Fruit fly (Drosophila melanogaster): ENCODE data around the gene CG31109.

- no peak for TF ChIP-seq ttk (optimal IDR thresholded peaks at IDR 0.05)
- TF ChIP-seq psq (optimal IDR thresholded peaks at IDR 0.05) = no peak
- TF ChIP-seq insv (optimal IDR thresholded peaks at IDR 0.05) = no peak
These were observed 16.4 kb upstream of the CG31109 start, which contains the start of gene CG11836 for dm6 chr3R:25070871-25071270.
